Fruit fly (Drosophila melanogaster): ENCODE measurements around the gene Prosbeta3.
A peak's percentile ranks its signal among the peaks of the same experiment; 100 is the strongest.

Gene Prosbeta3

DNA sequence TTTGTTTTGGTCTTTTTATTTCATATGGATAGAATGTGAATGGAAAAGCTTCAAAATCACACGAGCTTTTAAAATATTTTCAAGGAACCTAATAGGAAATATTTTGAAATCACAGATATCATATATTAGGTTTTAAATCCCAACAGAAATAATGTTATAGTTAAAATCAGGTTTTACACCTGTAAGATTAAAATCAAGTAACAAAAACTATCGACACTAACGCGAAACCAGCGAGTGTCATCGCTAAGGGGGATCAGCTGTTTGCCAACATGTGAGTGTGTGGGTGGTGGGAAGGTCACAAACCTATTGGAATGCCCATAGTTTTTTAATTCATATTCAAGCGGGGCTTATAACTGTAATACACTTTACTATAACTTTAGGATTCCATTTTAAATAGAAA lies 32.6 kb upstream of the Prosbeta3 start, which contains the start of gene hyx (continued):
- TF ChIP-seq CG16813 (GFP tag; IDR thresholded peaks at IDR 0.05; ENCODE audit: partially characterized antibody), result peak; percentile 72; the same call in 2 of the 3 replicates
- no peak for TF ChIP-seq CG11247 (GFP tag; IDR thresholded peaks at IDR 0.05)
- peak; percentile 23 for TF ChIP-seq CG12659 (GFP tag; optimal IDR thresholded peaks at IDR 0.05)
- TF ChIP-seq CG8290 (GFP tag; optimal IDR thresholded peaks at IDR 0.05), result peak; percentile 27
- peak in 1 of 2 experiments; percentile 86 for TF ChIP-seq CG8290 (tag; optimal IDR thresholded peaks at IDR 0.05)
- peak; percentile 85 for TF ChIP-seq sna (GFP tag; IDR thresholded peaks at IDR 0.05; ENCODE audit: partially characterized antibody)
- TF ChIP-seq ftz-f1 (GFP tag; optimal IDR thresholded peaks at IDR 0.05), result peak; percentile 95
- TF ChIP-seq ase (GFP tag; IDR thresholded peaks at IDR 0.05), result 0 out of 3 replicates have a peak, but pooled peaks have one; percentile 23
- TF ChIP-seq CG3407 (GFP tag; optimal IDR thresholded peaks at IDR 0.05), result no peak
- TF ChIP-seq CG3065 (GFP tag; optimal IDR thresholded peaks at IDR 0.05), result no peak
- TF ChIP-seq CG15514 (GFP tag; optimal IDR thresholded peaks at IDR 0.05), result peak; percentile 57
- TF ChIP-seq cwo (GFP tag; optimal IDR thresholded peaks at IDR 0.05), result no peak
- peak; percentile 9 for TF ChIP-seq CG9727 (GFP tag; optimal IDR thresholded peaks at IDR 0.05)
- TF ChIP-seq CG14710 (tag; optimal IDR thresholded peaks at IDR 0.05), result peak; percentile 32
- peak; percentile 58; the same call in 1 of the 2 replicates for TF ChIP-seq NFAT (GFP tag; IDR thresholded peaks at IDR 0.05)
- TF ChIP-seq Deaf1 (tag; optimal IDR thresholded peaks at IDR 0.05), result peak; percentile 5
- peak; percentile 38 for TF ChIP-seq CG17829 (tag; optimal IDR thresholded peaks at IDR 0.05)
- TF ChIP-seq croc (GFP tag; conservative IDR thresholded peaks at IDR 0.05), result no peak
- TF ChIP-seq twi (tag; optimal IDR thresholded peaks at IDR 0.05), result peak; percentile 20
- TF ChIP-seq CG17385 (GFP tag; optimal IDR thresholded peaks at IDR 0.05), result peak; percentile 38
- 0 out of 2 replicates have a peak, but pooled peaks have one; percentile 38 for TF ChIP-seq nerfin-2 (GFP tag; IDR thresholded peaks at IDR 0.05; ENCODE audit: partially characterized antibody)
- peak; percentile 40; the same call in 2 of the 3 replicates for TF ChIP-seq CG11456 (GFP tag; IDR thresholded peaks at IDR 0.05)
- no peak for TF ChIP-seq pfk (GFP tag; optimal IDR thresholded peaks at IDR 0.05)
- peak; percentile 3 for TF ChIP-seq Blimp-1 (GFP tag; optimal IDR thresholded peaks at IDR 0.05)
- TF ChIP-seq CG12391 (tag; optimal IDR thresholded peaks at IDR 0.05), result peak; percentile 67
- peak; percentile 44 for TF ChIP-seq CG17359 (tag; optimal IDR thresholded peaks at IDR 0.05)
- TF ChIP-seq CG11093 (GFP tag; IDR thresholded peaks at IDR 0.05), result no peak
- TF ChIP-seq sr (GFP tag; IDR thresholded peaks at IDR 0.05), result peak; percentile 79; the same call in 2 of the 3 replicates
- no peak for TF ChIP-seq prd (optimal IDR thresholded peaks at IDR 0.05)
- TF ChIP-seq prd (GFP tag; IDR thresholded peaks at IDR 0.05), result peak; percentile 38; the same call in 1 of the 3 replicates
- TF ChIP-seq dysf (GFP tag; IDR thresholded peaks at IDR 0.05), result 0 out of 3 replicates have a peak, but pooled peaks have one; percentile 28
- TF ChIP-seq CG1233 (GFP tag; optimal IDR thresholded peaks at IDR 0.05), result peak; percentile 9
- peak; percentile 25; the same call in 1 of the 2 replicates for TF ChIP-seq CG3847 (GFP tag; IDR thresholded peaks at IDR 0.05)
- TF ChIP-seq vfl (GFP tag; optimal IDR thresholded peaks at IDR 0.05), result peak; percentile 46
- TF ChIP-seq Nf-YC (tag; optimal IDR thresholded peaks at IDR 0.05), result peak; percentile 48
- peak; percentile 40 for TF ChIP-seq Myb (GFP tag; optimal IDR thresholded peaks at IDR 0.05)
- peak; percentile 83 for TF ChIP-seq Bgb (GFP tag; IDR thresholded peaks at IDR 0.05; ENCODE audit: partially characterized antibody)
- TF ChIP-seq CG10462 (GFP tag; optimal IDR thresholded peaks at IDR 0.05), result no peak
- 0 out of 3 replicates have a peak, but pooled peaks have one; percentile 15 for TF ChIP-seq CG17361 (GFP tag; IDR thresholded peaks at IDR 0.05)
- peak; percentile 76 for TF ChIP-seq gro (GFP tag; optimal IDR thresholded peaks at IDR 0.05)
- TF ChIP-seq gcm (GFP tag; optimal IDR thresholded peaks at IDR 0.05), result peak; percentile 3
- TF ChIP-seq CG16815 (GFP tag; optimal IDR thresholded peaks at IDR 0.05), result no peak
- TF ChIP-seq CoRest (tag; optimal IDR thresholded peaks at IDR 0.05), result peak; percentile 43
- TF ChIP-seq mam (GFP tag; optimal IDR thresholded peaks at IDR 0.05), result peak; percentile 59
- 0 out of 2 replicates have a peak, but pooled peaks have one; percentile 7 for TF ChIP-seq CG17328 (GFP tag; IDR thresholded peaks at IDR 0.05)
- peak; percentile 26 for TF ChIP-seq CG10979 (tag; optimal IDR thresholded peaks at IDR 0.05)
- peak; percentile 46 for TF ChIP-seq ERR (GFP tag; optimal IDR thresholded peaks at IDR 0.05)
- TF ChIP-seq odd (GFP tag; optimal IDR thresholded peaks at IDR 0.05), result peak; percentile 20
- TF ChIP-seq CG3281 (GFP tag; optimal IDR thresholded peaks at IDR 0.05), result peak; percentile 26
- TF ChIP-seq CG17568 (GFP tag; optimal IDR thresholded peaks at IDR 0.05), result no peak

Data from whole organism, embryonic.